Worm (Caenorhabditis elegans) whole organism, late embryonic: ENCODE results near the gene chil-15.
"Not testable (repeated sequence)": the region's sequence is repeated elsewhere in the genome, so short reads cannot be mapped to it uniquely, and the experiment has no call there.

Experiments used
- K09A11.1 ChIP-seq: sonication (generic microtip); optimal IDR thresholded peaks from 2 replicates; lab custom pipeline; 2017; ENCODE audit warnings: antibody characterized with exemption, mild to moderate bottlenecking, missing genetic modification characterization, missing compliant biosample characterization; ENCODE audit not compliant: insufficient read depth
- Y22D7AL.16 ChIP-seq: sonication (generic microtip); optimal IDR thresholded peaks from 2 replicates; lab custom pipeline; 2016; ENCODE audit warnings: missing genetic modification characterization, missing compliant biosample characterization
- ceh-14 ChIP-seq: sonication (generic microtip); optimal IDR thresholded peaks from 2 replicates; lab custom pipeline; 2016; ENCODE audit warnings: missing genotype, missing genetic modification characterization, missing compliant biosample characterization
- ceh-19 ChIP-seq: fragments of 200-800 bp; sonication (Bioruptor generic); optimal IDR thresholded peaks from 2 replicates; lab custom pipeline; 2018; ENCODE audit warnings: mild to moderate bottlenecking, missing genetic modification characterization, missing compliant biosample characterization
- ceh-22 ChIP-seq: sonication (generic microtip); optimal IDR thresholded peaks from 2 replicates; lab custom pipeline; 2017; ENCODE audit warnings: missing biosample characterization, missing genetic modification characterization
- ceh-24 ChIP-seq: sonication (generic microtip); optimal IDR thresholded peaks from 2 replicates; lab custom pipeline; 2016; ENCODE audit warnings: mild to moderate bottlenecking, missing genetic modification characterization, missing compliant biosample characterization
- ceh-30 ChIP-seq: fragments of 150-350 bp; optimal IDR thresholded peaks from 2 replicates; lab custom pipeline; 2014; ENCODE audit warnings: missing biosample characterization, missing genetic modification characterization
- ceh-34 ChIP-seq: sonication (generic microtip); optimal IDR thresholded peaks from 2 replicates; lab custom pipeline; 2016; ENCODE audit warnings: mild to moderate bottlenecking, missing genetic modification characterization, missing compliant biosample characterization
- ceh-45 ChIP-seq: fragments of 200-800 bp; sonication (Bioruptor generic); IDR thresholded peaks from 2 replicates; pipeline ENCODE4 v1.3.6; 2022; ENCODE audit warnings: missing genetic modification reagents, missing genetic modification characterization, missing compliant biosample characterization
- ceh-48 ChIP-seq: sonication (generic microtip); optimal IDR thresholded peaks from 2 replicates; lab custom pipeline; 2016; ENCODE audit warnings: missing genetic modification characterization, inconsistent platforms, missing compliant biosample characterization
- che-1 ChIP-seq: sonication (generic microtip); optimal IDR thresholded peaks from 2 replicates; lab custom pipeline; 2016; ENCODE audit warnings: mild to moderate bottlenecking, missing genetic modification characterization, missing compliant biosample characterization
- dmd-4 ChIP-seq: sonication (generic microtip); optimal IDR thresholded peaks from 2 replicates; lab custom pipeline; 2016; ENCODE audit warnings: borderline replicate concordance, missing genetic modification characterization, missing compliant biosample characterization
- dve-1 ChIP-seq: sonication (generic microtip); optimal IDR thresholded peaks from 2 replicates; lab custom pipeline; 2017; ENCODE audit warnings: antibody characterized with exemption, mild to moderate bottlenecking, missing genetic modification characterization, missing compliant biosample characterization
- elt-2 ChIP-seq: sonication (generic microtip); optimal IDR thresholded peaks from 2 replicates; lab custom pipeline; 2016; ENCODE audit warnings: missing genetic modification reagents, missing genetic modification characterization, missing compliant biosample characterization
- elt-4 ChIP-seq: sonication (generic microtip); optimal IDR thresholded peaks from 2 replicates; lab custom pipeline; 2016; ENCODE audit warnings: missing genetic modification characterization, missing compliant biosample characterization
- ets-4 ChIP-seq: sonication (generic microtip); optimal IDR thresholded peaks from 2 replicates; lab custom pipeline; 2016; ENCODE audit warnings: missing genetic modification characterization, missing compliant biosample characterization
- eyg-1 ChIP-seq: sonication (generic microtip); optimal IDR thresholded peaks from 2 replicates; lab custom pipeline; 2016; ENCODE audit warnings: missing genotype, missing genetic modification characterization, missing compliant biosample characterization
- fax-1 ChIP-seq: sonication (generic microtip); optimal IDR thresholded peaks from 2 replicates; lab custom pipeline; 2016; ENCODE audit warnings: missing genotype, missing genetic modification characterization, missing compliant biosample characterization
- fkh-10 ChIP-seq: fragments of 150-350 bp; optimal IDR thresholded peaks from 2 replicates; lab custom pipeline; 2014; ENCODE audit warnings: missing biosample characterization, missing genetic modification reagents, missing genetic modification characterization
- hlh-13 ChIP-seq: fragments of 200-800 bp; sonication (Bioruptor generic); optimal IDR thresholded peaks from 2 replicates; lab custom pipeline; 2018; ENCODE audit warnings: mild to moderate bottlenecking, missing genetic modification characterization, missing compliant biosample characterization
- hlh-6 ChIP-seq: sonication (generic microtip); optimal IDR thresholded peaks from 2 replicates; lab custom pipeline; 2016; ENCODE audit warnings: missing genotype, missing genetic modification characterization, missing compliant biosample characterization
- lim-6 ChIP-seq: sonication (generic microtip); optimal IDR thresholded peaks from 2 replicates; lab custom pipeline; 2016; ENCODE audit warnings: missing genetic modification characterization, missing compliant biosample characterization
- lin-11 ChIP-seq: fragments of 200-800 bp; sonication (Bioruptor generic); optimal IDR thresholded peaks from 2 replicates; lab custom pipeline; 2018; ENCODE audit warnings: mild to moderate bottlenecking, missing genetic modification characterization, missing compliant biosample characterization
- mec-3 ChIP-seq: sonication (generic microtip); optimal IDR thresholded peaks from 2 replicates; lab custom pipeline; 2016; ENCODE audit warnings: borderline replicate concordance, missing genetic modification characterization, missing compliant biosample characterization
- nfya-1 ChIP-seq: sonication (generic microtip); optimal IDR thresholded peaks from 2 replicates; lab custom pipeline; 2017; ENCODE audit warnings: missing genetic modification characterization, mild to moderate bottlenecking, missing compliant biosample characterization, antibody characterized with exemption, moderate library complexity
- nhr-11 ChIP-seq: fragments of 150-350 bp; optimal IDR thresholded peaks from 2 replicates; lab custom pipeline; 2014; ENCODE audit warnings: missing biosample characterization, missing genetic modification characterization
- nhr-232 ChIP-seq: sonication (generic microtip); optimal IDR thresholded peaks from 2 replicates; lab custom pipeline; 2016; ENCODE audit warnings: missing genetic modification characterization, missing compliant biosample characterization
- npax-4 ChIP-seq: sonication (generic microtip); optimal IDR thresholded peaks from 2 replicates; lab custom pipeline; 2016; ENCODE audit warnings: missing genetic modification characterization, missing compliant biosample characterization
- pax-1 ChIP-seq: fragments of 150-350 bp; optimal IDR thresholded peaks from 2 replicates; lab custom pipeline; 2014; ENCODE audit warnings: missing biosample characterization, missing genetic modification characterization
- pqm-1 ChIP-seq: sonication (generic microtip); optimal IDR thresholded peaks from 2 replicates; lab custom pipeline; 2016; ENCODE audit warnings: missing genetic modification characterization, missing compliant biosample characterization
- pros-1 ChIP-seq: fragments of 150-350 bp; optimal IDR thresholded peaks from 2 replicates; lab custom pipeline; 2014; ENCODE audit warnings: missing biosample characterization, missing genetic modification reagents, missing genetic modification characterization
- ref-2 ChIP-seq: sonication (generic microtip); optimal IDR thresholded peaks from 2 replicates; lab custom pipeline; 2016; ENCODE audit warnings: missing genetic modification characterization, missing compliant biosample characterization
- rnt-1 ChIP-seq: sonication (generic microtip); optimal IDR thresholded peaks from 2 replicates; lab custom pipeline; 2016; ENCODE audit warnings: missing genetic modification characterization, missing compliant biosample characterization
- sox-2 ChIP-seq: fragments of 200-800 bp; sonication (Bioruptor generic); IDR thresholded peaks from 2 replicates; pipeline ENCODE4 v1.3.6; 2022; ENCODE audit warnings: missing genetic modification reagents, missing genetic modification characterization, missing compliant biosample characterization
- ttx-3 ChIP-seq: sonication (generic microtip); optimal IDR thresholded peaks from 2 replicates; lab custom pipeline; 2016; ENCODE audit warnings: missing genetic modification reagents, missing genetic modification characterization, missing compliant biosample characterization
- unc-3 ChIP-seq, 2 experiments: fragments of 200-800 bp in 1 of 2; sonication (Bioruptor generic) in 1 of 2; sonication (generic microtip) in 1 of 2; conservative IDR thresholded peaks in 1 of 2; optimal IDR thresholded peaks in 1 of 2; 2 replicates each; pipeline versions ENCODE4 v1.3.6 to Lab custom; 2016 to 2022; ENCODE audit warnings: missing compliant biosample characterization in 2 of 2, missing genetic modification characterization in 2 of 2, missing genetic modification reagents in 1 of 2
- unc-42 ChIP-seq: sonication (generic microtip); optimal IDR thresholded peaks from 2 replicates; lab custom pipeline; 2016; ENCODE audit warnings: missing genotype, missing genetic modification characterization, missing compliant biosample characterization
- zip-5 ChIP-seq: sonication (generic microtip); optimal IDR thresholded peaks from 2 replicates; lab custom pipeline; 2016; ENCODE audit warnings: missing genetic modification characterization, missing compliant biosample characterization

Gene chil-15

ce11 chrII:9459462-9459861 lies 16.0 kb upstream of the chil-15 start, which contains the start of gene R09D1.14:
Gene R09D1.14, minus strand, starts transcription at chrII:9459562.
- not testable (repeated sequence) for TF ChIP-seq fax-1 (tag; lab: Kevin White, UChicago); ceh-19 (GFP tag; lab: Kevin White, UChicago); lim-6 (tag; lab: Kevin White, UChicago)

DNA sequence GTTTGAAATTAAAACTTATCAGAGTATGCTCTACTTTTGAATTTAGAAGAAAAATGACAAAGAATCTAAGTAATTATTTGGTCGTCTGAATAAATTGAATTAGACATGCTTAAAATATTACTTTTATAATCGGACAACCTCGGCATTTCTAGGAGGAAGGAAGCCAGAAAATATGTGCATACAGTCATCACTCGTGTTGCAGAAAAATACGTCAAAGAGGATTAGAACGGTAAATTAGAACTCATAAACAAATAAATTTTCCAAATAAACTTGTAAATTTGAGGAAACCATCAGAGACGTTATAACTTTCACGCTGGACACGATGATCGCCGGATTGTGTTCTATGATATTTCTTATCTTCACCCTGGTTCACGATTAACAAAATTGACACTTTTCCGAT lies 10.9 kb upstream of the chil-15 start, which contains the start of gene chil-19:
Gene chil-19 (minus strand): TSS at position 101 of the 400 bp plus-strand sequence.
- TF ChIP-seq ttx-3 (tag; lab: Kevin White, UChicago) (no peak), dmd-4 (tag; lab: Kevin White, UChicago) (no peak), Y22D7AL.16 (tag; lab: Kevin White, UChicago) (no peak), elt-2 (tag; lab: Kevin White, UChicago) (no peak), unc-3 (GFP tag; conservative IDR thresholded peaks at IDR 0.05; lab: Robert Waterston, UW) (no peak), unc-3 (tag; optimal IDR thresholded peaks at IDR 0.05; lab: Kevin White, UChicago) (no peak), ceh-34 (tag; lab: Kevin White, UChicago) (no peak), nhr-11 (tag; lab: Kevin White, UChicago) (no peak), npax-4 (no peak), rnt-1 (tag; lab: Kevin White, UChicago) (no peak), ref-2 (tag; lab: Kevin White, UChicago) (no peak), sox-2 (GFP tag; lab: Robert Waterston, UW) (no peak), ceh-22 (tag; lab: Kevin White, UChicago) (no peak), che-1 (no peak), fkh-10 (GFP tag; lab: Kevin White, UChicago) (no peak)
- TF ChIP-seq, all 69 proteins: peak for 0

DNA sequence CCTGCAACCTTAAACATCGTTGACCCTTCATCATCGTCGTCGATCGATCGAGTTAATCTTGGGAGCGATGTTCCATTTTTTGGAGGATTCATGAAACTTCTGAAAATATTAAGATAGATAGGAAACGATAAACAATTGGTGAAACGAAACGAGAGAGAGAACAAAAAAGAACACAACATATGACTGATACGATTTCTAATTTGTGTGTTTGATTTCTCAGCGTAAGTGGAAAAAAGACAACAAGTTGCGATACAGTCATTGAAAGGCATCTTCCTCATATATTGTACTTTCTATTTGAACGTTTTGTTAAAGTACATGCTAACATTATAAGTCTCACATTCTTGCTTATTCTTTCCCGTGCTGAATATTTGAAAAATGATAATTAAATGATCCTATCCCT lies 8.8 kb upstream of the chil-15 start, which contains the start of gene R09D1.12:
Gene R09D1.12 (minus strand): TSS at position 101 of the 400 bp plus-strand sequence.
- not testable (repeated sequence) for TF ChIP-seq zip-5, unc-42, ceh-34 (tag; lab: Kevin White, UChicago)

- no peak for TF ChIP-seq K09A11.1 (tag; lab: Kevin White, UChicago)
- no peak for TF ChIP-seq dmd-4 (tag; lab: Kevin White, UChicago)
- TF ChIP-seq lin-11 (tag; lab: Kevin White, UChicago) = no peak
- TF ChIP-seq pqm-1 (tag; lab: Kevin White, UChicago) = no peak
- no peak for TF ChIP-seq hlh-13 (GFP tag; lab: Kevin White, UChicago)
- no peak for TF ChIP-seq mec-3
- no peak for TF ChIP-seq ceh-45
- no peak for TF ChIP-seq lim-6 (tag; lab: Kevin White, UChicago)
- no peak for TF ChIP-seq ets-4 (tag; lab: Kevin White, UChicago)
- TF ChIP-seq ceh-19 (GFP tag; lab: Kevin White, UChicago) = no peak
- TF ChIP-seq eyg-1 (tag; lab: Kevin White, UChicago) = no peak
- no peak for TF ChIP-seq ceh-30
- TF ChIP-seq che-1 = no peak
- no peak for TF ChIP-seq elt-4
- no peak for TF ChIP-seq fkh-10 (GFP tag; lab: Kevin White, UChicago)
- TF ChIP-seq nfya-1 = no peak
- TF ChIP-seq Y22D7AL.16 (tag; lab: Kevin White, UChicago) = no peak
These were observed 4.5 kb upstream of the chil-15 start, which contains the start of gene chil-18 for ce11 chrII:9447965-9448364. Gene chil-18, plus strand, starts transcription at chrII:9448265.

DNA sequence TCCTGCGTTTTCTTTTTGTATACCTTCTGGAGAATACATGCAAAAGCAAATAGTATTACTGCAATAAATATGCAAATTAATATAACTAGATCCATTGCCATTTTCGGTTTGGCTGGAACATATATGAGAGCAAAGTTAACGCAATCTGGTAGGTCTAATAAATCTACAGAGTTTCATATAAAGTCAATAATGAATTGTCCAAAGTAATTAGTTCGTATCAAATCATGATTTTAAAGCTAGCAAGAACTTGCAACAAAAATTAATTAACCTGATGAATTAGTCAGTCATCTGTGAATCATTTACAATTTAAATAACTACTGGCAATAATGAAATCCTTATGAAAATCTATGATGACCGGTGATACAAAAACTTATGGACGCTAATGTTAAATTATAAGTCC lies 1.9 kb upstream of the chil-15 start, which contains the start of gene R09D1.13:
Gene R09D1.13 (minus strand): TSS at position 101 of the 400 bp plus-strand sequence.
- TF ChIP-seq pax-1 (tag; lab: Kevin White, UChicago) (no peak), dve-1 (no peak), nhr-232 (no peak), ets-4 (tag; lab: Kevin White, UChicago) (no peak), ceh-14 (no peak), ceh-24 (tag; lab: Kevin White, UChicago) (no peak), hlh-6 (tag; lab: Kevin White, UChicago) (no peak), ceh-45 (no peak), unc-42 (tag; lab: Kevin White, UChicago) (no peak), che-1 (no peak), ceh-48 (tag; lab: Kevin White, UChicago) (no peak), pros-1 (tag; lab: Kevin White, UChicago) (no peak)
